Fruit fly (Drosophila melanogaster): ENCODE measurements around the gene Reph.

DNA sequence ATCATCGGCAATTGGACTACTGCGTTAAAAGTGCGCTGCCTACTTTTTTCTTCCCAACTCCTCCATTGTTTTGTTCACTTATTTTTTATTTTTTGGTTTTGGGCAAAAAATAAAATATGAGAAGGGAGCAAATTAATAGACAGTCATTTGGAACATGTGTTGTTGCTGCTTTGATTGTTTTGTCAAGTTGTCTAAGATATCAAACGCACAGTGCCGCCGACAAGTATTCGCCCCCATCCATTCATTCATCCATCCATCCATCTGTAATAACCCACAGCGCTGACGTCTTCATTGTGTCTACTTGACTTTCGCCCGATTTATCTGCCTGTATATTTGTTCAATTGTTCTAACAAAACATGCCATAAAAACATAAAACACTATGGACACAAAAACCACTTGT is 20.5 kb downstream of the Reph start:
- no peak for TF ChIP-seq CG1620 (GFP tag; optimal IDR thresholded peaks at IDR 0.05)
- TF ChIP-seq CG12768 (GFP tag; optimal IDR thresholded peaks at IDR 0.05): no peak
- TF ChIP-seq Mnt (GFP tag; optimal IDR thresholded peaks at IDR 0.05): no peak
- no peak for TF ChIP-seq CG5204 (GFP tag; optimal IDR thresholded peaks at IDR 0.05)
- no peak for TF ChIP-seq Hr96 (GFP tag; optimal IDR thresholded peaks at IDR 0.05)
- TF ChIP-seq kay (GFP tag; ENCODE audit: borderline replicate concordance): no peak
- no peak for TF ChIP-seq CG14711 (tag; optimal IDR thresholded peaks at IDR 0.05)
- no peak for TF ChIP-seq bab1 (GFP tag; optimal IDR thresholded peaks at IDR 0.05)
- no peak for TF ChIP-seq ovo (GFP tag; optimal IDR thresholded peaks at IDR 0.05)
- TF ChIP-seq CG33017 (tag; optimal IDR thresholded peaks at IDR 0.05): no peak
